Fruit fly (Drosophila melanogaster) whole organism, embryonic: Measurements from ENCODE around the gene RpL13.

ENCODE experiments used
- ATbp ChIP-seq: fragments of 200-800 bp; sonication (Bioruptor generic); optimal IDR thresholded peaks from 2 replicates; lab custom pipeline; 2017; ENCODE audit warnings: missing biosample characterization, mild to moderate bottlenecking, missing genetic modification characterization, missing genetic modification reagents
- Abd-B ChIP-seq: fragments of 200-800 bp; sonication (Bioruptor generic); optimal IDR thresholded peaks from 2 replicates; lab custom pipeline; 2018; ENCODE audit warnings: missing biosample characterization, mild to moderate bottlenecking, missing genetic modification characterization, moderate library complexity
- Adf1 ChIP-seq: fragments of 200-800 bp; sonication (Bioruptor generic); IDR thresholded peaks from 2 replicates; pipeline ENCODE4 v1.3.6; 2022; ENCODE audit warnings: missing biosample characterization, missing genetic modification characterization
- CG10147 ChIP-seq: fragments of 200-800 bp; sonication (Bioruptor generic); optimal IDR thresholded peaks from 2 replicates; lab custom pipeline; 2019; ENCODE audit warnings: missing biosample characterization, mild to moderate bottlenecking, missing genetic modification characterization, moderate library complexity
- CG10543 ChIP-seq: fragments of 200-800 bp; sonication (Bioruptor generic); optimal IDR thresholded peaks from 3 replicates; lab custom pipeline; 2017; ENCODE audit warnings: missing biosample characterization, mild to moderate bottlenecking, missing genetic modification characterization, moderate library complexity
- CG10565 ChIP-seq: fragments of 200-800 bp; sonication (Bioruptor generic); optimal IDR thresholded peaks from 3 replicates; lab custom pipeline; 2016; ENCODE audit warnings: missing biosample characterization, mild to moderate bottlenecking, missing genetic modification characterization
- CG10959 ChIP-seq: fragments of 200-800 bp; sonication (Bioruptor generic); IDR thresholded peaks from 2 replicates; pipeline ENCODE4 v1.3.6; 2022; ENCODE audit warnings: missing biosample characterization, missing genetic modification characterization
- CG11247 ChIP-seq: fragments of 200-800 bp; sonication (Bioruptor generic); IDR thresholded peaks from 2 replicates; pipeline ENCODE4 v1.3.6; 2022; ENCODE audit warnings: missing biosample characterization, missing genetic modification characterization
- CG12219 ChIP-seq: fragments of 200-800 bp; sonication (Bioruptor generic); optimal IDR thresholded peaks from 3 replicates; lab custom pipeline; 2018; ENCODE audit warnings: missing biosample characterization, mild to moderate bottlenecking, missing genetic modification characterization
- CG12942 ChIP-seq: fragments of 200-800 bp; sonication (Bioruptor generic); optimal IDR thresholded peaks from 3 replicates; lab custom pipeline; 2016; ENCODE audit warnings: missing biosample characterization, missing genetic modification characterization
- CG14710 ChIP-seq: fragments of 200-800 bp; sonication (Bioruptor generic); optimal IDR thresholded peaks from 3 replicates; lab custom pipeline; 2019; ENCODE audit warnings: missing biosample characterization, mild to moderate bottlenecking, missing genetic modification characterization, moderate library complexity
- CG16813 ChIP-seq: fragments of 200-800 bp; sonication (Bioruptor generic); IDR thresholded peaks from 3 replicates; pipeline ENCODE4 v1.3.6; 2022; ENCODE audit warnings: missing biosample characterization, missing genetic modification characterization; ENCODE audit not compliant: partially characterized antibody
- CG16815 ChIP-seq: fragments of 200-800 bp; sonication (Bioruptor generic); optimal IDR thresholded peaks from 3 replicates; lab custom pipeline; 2017; ENCODE audit warnings: missing biosample characterization, mild to moderate bottlenecking, missing genetic modification characterization
- CG17361 ChIP-seq: fragments of 200-800 bp; sonication (Bioruptor generic); IDR thresholded peaks from 3 replicates; pipeline ENCODE4 v1.3.6; 2022; ENCODE audit warnings: missing biosample characterization, missing genetic modification characterization
- CG17829 ChIP-seq: fragments of 200-800 bp; optimal IDR thresholded peaks from 2 replicates; lab custom pipeline; 2019; ENCODE audit warnings: missing biosample characterization, mild to moderate bottlenecking, missing genetic modification characterization, moderate library complexity
- CG17912 ChIP-seq: fragments of 200-800 bp; sonication (Bioruptor generic); optimal IDR thresholded peaks from 2 replicates; lab custom pipeline; 2018; ENCODE audit warnings: missing biosample characterization, mild to moderate bottlenecking, missing genetic modification characterization
- CG18476 ChIP-seq: fragments of 200-800 bp; sonication (Bioruptor generic); optimal IDR thresholded peaks from 2 replicates; lab custom pipeline; 2016; ENCODE audit warnings: missing biosample characterization, mild to moderate bottlenecking, missing genetic modification characterization
- CG18764 ChIP-seq: fragments of 200-800 bp; sonication (Bioruptor generic); optimal IDR thresholded peaks from 3 replicates; lab custom pipeline; 2016; ENCODE audit warnings: missing biosample characterization, missing genetic modification characterization
- CG2199 ChIP-seq: fragments of 200-800 bp; sonication (Bioruptor generic); IDR thresholded peaks from 3 replicates; pipeline ENCODE4 v1.3.6; 2022; ENCODE audit warnings: missing biosample characterization, missing genetic modification characterization
- CG5245 ChIP-seq: fragments of 200-800 bp; sonication (Bioruptor generic); optimal IDR thresholded peaks from 3 replicates; lab custom pipeline; 2016; ENCODE audit warnings: missing biosample characterization, missing genetic modification characterization
- CG6689 ChIP-seq: fragments of 200-800 bp; sonication (Bioruptor generic); IDR thresholded peaks from 2 replicates; pipeline ENCODE4 v1.3.6; 2022; ENCODE audit warnings: missing biosample characterization, missing genetic modification characterization
- CG6765 ChIP-seq: fragments of 200-800 bp; sonication (Bioruptor generic); optimal IDR thresholded peaks from 3 replicates; lab custom pipeline; 2017; ENCODE audit warnings: missing biosample characterization, mild to moderate bottlenecking, missing genetic modification characterization
- CG8478 ChIP-seq: fragments of >200 bp; optimal IDR thresholded peaks from 2 replicates; lab custom pipeline; 2018
- CG9932 ChIP-seq: fragments of 200-800 bp; sonication (Bioruptor generic); IDR thresholded peaks from 2 replicates; pipeline ENCODE4 v1.3.6; 2022; ENCODE audit warnings: missing biosample characterization, missing genetic modification characterization
- D19B ChIP-seq: fragments of 200-800 bp; sonication (Bioruptor generic); optimal IDR thresholded peaks from 2 replicates; lab custom pipeline; 2017; ENCODE audit warnings: missing biosample characterization, mild to moderate bottlenecking, missing genetic modification characterization
- Doc2 ChIP-seq: fragments of 200-800 bp; sonication (Bioruptor generic); IDR thresholded peaks from 2 replicates; pipeline ENCODE4 v1.3.6; 2022; ENCODE audit warnings: missing biosample characterization, missing genetic modification characterization
- Hr51 ChIP-seq, 2 experiments: fragments of 200-800 bp; sonication (Bioruptor generic); optimal IDR thresholded peaks; 2 replicates in 1 of 2; 3 replicates in 1 of 2; lab custom pipeline; 2016 to 2018; ENCODE audit warnings: missing biosample characterization in 2 of 2, missing genetic modification characterization in 2 of 2, mild to moderate bottlenecking in 1 of 2, moderate library complexity in 1 of 2
- Max ChIP-seq: fragments of 200-800 bp; sonication (Bioruptor generic); optimal IDR thresholded peaks from 2 replicates; lab custom pipeline; 2016; ENCODE audit warnings: missing biosample characterization, mild to moderate bottlenecking, missing genetic modification characterization
- Nf-YB ChIP-seq: fragments of 200-800 bp; sonication (Bioruptor generic); optimal IDR thresholded peaks from 3 replicates; lab custom pipeline; 2019; ENCODE audit warnings: missing biosample characterization, mild to moderate bottlenecking, missing genetic modification characterization, moderate library complexity
- Sin3A ChIP-seq: fragments of >200 bp; optimal IDR thresholded peaks from 2 replicates; lab custom pipeline; 2018
- Vsx1 ChIP-seq: fragments of 200-800 bp; sonication (Bioruptor generic); optimal IDR thresholded peaks from 2 replicates; lab custom pipeline; 2017; ENCODE audit warnings: missing biosample characterization, mild to moderate bottlenecking, missing genetic modification characterization, missing genetic modification reagents
- ac ChIP-seq: fragments of 200-800 bp; sonication (Bioruptor generic); optimal IDR thresholded peaks from 3 replicates; lab custom pipeline; 2017; ENCODE audit warnings: missing biosample characterization, mild to moderate bottlenecking, missing genetic modification characterization
- bsh ChIP-seq, 2 experiments: fragments of 200-800 bp; sonication (Bioruptor generic); optimal IDR thresholded peaks; 2 replicates each; lab custom pipeline; 2017 to 2018; ENCODE audit warnings: mild to moderate bottlenecking in 2 of 2, missing biosample characterization in 2 of 2, missing genetic modification characterization in 2 of 2, moderate library complexity in 1 of 2
- cwo ChIP-seq: fragments of 200-800 bp; sonication (Bioruptor generic); optimal IDR thresholded peaks from 3 replicates; lab custom pipeline; 2017; ENCODE audit warnings: missing biosample characterization, missing genetic modification characterization, mild to moderate bottlenecking, moderate library complexity, missing genetic modification reagents
- dmrt11E ChIP-seq: fragments of 200-800 bp; sonication (Bioruptor generic); optimal IDR thresholded peaks from 3 replicates; lab custom pipeline; 2018; ENCODE audit warnings: missing biosample characterization, mild to moderate bottlenecking, missing genetic modification characterization, moderate library complexity
- exex ChIP-seq: fragments of 200-800 bp; sonication (Bioruptor generic); optimal IDR thresholded peaks from 4 replicates; lab custom pipeline; 2018; ENCODE audit warnings: missing biosample characterization, mild to moderate bottlenecking, missing genetic modification characterization, moderate library complexity
- fd64A ChIP-seq: fragments of 200-800 bp; sonication (Bioruptor generic); optimal IDR thresholded peaks from 3 replicates; lab custom pipeline; 2018; ENCODE audit warnings: missing biosample characterization, mild to moderate bottlenecking, missing genetic modification characterization
- hb ChIP-seq: fragments of 200-800 bp; sonication (Bioruptor generic); IDR thresholded peaks from 3 replicates; pipeline ENCODE4 v1.3.6; 2022; ENCODE audit warnings: missing biosample characterization, missing genetic modification characterization; ENCODE audit not compliant: partially characterized antibody
- jing ChIP-seq: fragments of 200-800 bp; sonication (Bioruptor generic); optimal IDR thresholded peaks from 2 replicates; lab custom pipeline; 2018; ENCODE audit warnings: missing biosample characterization, mild to moderate bottlenecking, missing genetic modification characterization
- jumu ChIP-seq: fragments of 200-800 bp; sonication (Bioruptor generic); optimal IDR thresholded peaks from 3 replicates; lab custom pipeline; 2016; ENCODE audit warnings: missing biosample characterization, missing genetic modification characterization
- nmo ChIP-seq: fragments of 200-800 bp; sonication (Bioruptor generic); optimal IDR thresholded peaks from 2 replicates; lab custom pipeline; 2018; ENCODE audit warnings: missing biosample characterization, mild to moderate bottlenecking, missing genetic modification characterization, moderate library complexity
- phol ChIP-seq: fragments of 200-800 bp; sonication (Bioruptor generic); optimal IDR thresholded peaks from 3 replicates; lab custom pipeline; 2018; ENCODE audit warnings: missing biosample characterization, mild to moderate bottlenecking, missing genetic modification characterization, moderate library complexity
- salm ChIP-seq: fragments of 200-800 bp; sonication (Bioruptor generic); optimal IDR thresholded peaks from 2 replicates; lab custom pipeline; 2018; ENCODE audit warnings: missing biosample characterization, mild to moderate bottlenecking, missing genetic modification characterization
- schlank ChIP-seq: fragments of 200-800 bp; sonication (Bioruptor generic); optimal IDR thresholded peaks from 2 replicates; lab custom pipeline; 2018; ENCODE audit warnings: missing biosample characterization, mild to moderate bottlenecking, missing genetic modification characterization
- sd ChIP-seq: fragments of 200-800 bp; sonication (Bioruptor generic); optimal IDR thresholded peaks from 3 replicates; lab custom pipeline; 2018; ENCODE audit warnings: missing biosample characterization, mild to moderate bottlenecking, missing genetic modification characterization, moderate library complexity
- sens-2 ChIP-seq: fragments of 200-800 bp; sonication (Bioruptor generic); IDR thresholded peaks from 2 replicates; pipeline ENCODE4 v1.3.6; 2022; ENCODE audit warnings: missing biosample characterization, missing genetic modification characterization
- tgo ChIP-seq: fragments of 200-800 bp; sonication (Bioruptor generic); IDR thresholded peaks from 3 replicates; pipeline ENCODE4 v1.3.6; 2022; ENCODE audit warnings: missing biosample characterization, missing genetic modification characterization
- tio ChIP-seq: fragments of 200-800 bp; sonication (Bioruptor generic); optimal IDR thresholded peaks from 2 replicates; lab custom pipeline; 2017; ENCODE audit warnings: missing biosample characterization, missing genetic modification characterization, inconsistent platforms

Gene RpL13

dm6 chr2L:9947265-9947664 lies 19.8 kb upstream of the RpL13 start, which contains the start of gene CG5853 (continued):
- TF ChIP-seq CG9932 (GFP tag; lab: Robert Waterston, UW) (0 out of 2 replicates have a peak, but pooled peaks have one; percentile 20), CG14710 (tag; lab: Kevin White, UChicago) (no peak), CG10959 (GFP tag; lab: Robert Waterston, UW) (no peak), bsh (GFP tag; optimal IDR thresholded peaks at IDR 0.05; lab: Kevin White, UChicago) (no peak), CG6689 (GFP tag; lab: Robert Waterston, UW) (no peak), CG11247 (0 out of 2 replicates have a peak, but pooled peaks have one; percentile 40), sens-2 (GFP tag; lab: Robert Waterston, UW) (no peak), exex (tag; lab: Kevin White, UChicago) (peak; percentile 51), CG10543 (peak; percentile 78), Vsx1 (GFP tag; lab: Kevin White, UChicago) (no peak)

dm6 chr2L:9947738-9948519 lies 19.2 kb upstream of the RpL13 start:
- TF ChIP-seq jing (GFP tag; lab: Kevin White, UChicago) = no peak
- no peak for TF ChIP-seq Abd-B (GFP tag; lab: Kevin White, UChicago)
- no peak for TF ChIP-seq CG12219 (GFP tag; lab: Kevin White, UChicago)
- TF ChIP-seq CG2199 (GFP tag; lab: Robert Waterston, UW) = peak; percentile 75; the same call in 1 of the 3 replicates
- peak; percentile 22; the same call in 1 of the 3 replicates for TF ChIP-seq CG17361 (GFP tag; lab: Robert Waterston, UW)
- no peak for TF ChIP-seq jumu (GFP tag; lab: Kevin White, UChicago)
- TF ChIP-seq dmrt11E = no peak
- no peak for TF ChIP-seq phol (tag; lab: Kevin White, UChicago)
- no peak for TF ChIP-seq CG8478 (lab: Kevin White, UChicago)
- no peak for TF ChIP-seq CG18476 (GFP tag; lab: Kevin White, UChicago)
- no peak for TF ChIP-seq CG10565 (GFP tag; lab: Kevin White, UChicago)
- TF ChIP-seq fd64A (GFP tag; lab: Kevin White, UChicago) = no peak
- TF ChIP-seq CG10543 = peak; percentile 27
- no peak for TF ChIP-seq CG16813
- TF ChIP-seq Adf1 (GFP tag; lab: Robert Waterston, UW) = peak; percentile 15; the same call in 1 of the 2 replicates
- no peak for TF ChIP-seq CG16815 (GFP tag; lab: Kevin White, UChicago)
- no peak for TF ChIP-seq Nf-YB (GFP tag; lab: Kevin White, UChicago)
- no peak for TF ChIP-seq CG5245 (GFP tag; lab: Kevin White, UChicago)
- TF ChIP-seq Max = no peak
- no peak for TF ChIP-seq CG18764 (GFP tag; lab: Kevin White, UChicago)
- peak; percentile 88 for TF ChIP-seq sd (tag; lab: Kevin White, UChicago)
- no peak for TF ChIP-seq CG10147 (GFP tag; lab: Kevin White, UChicago)
- no peak for TF ChIP-seq CG17912 (GFP tag; lab: Kevin White, UChicago)
- TF ChIP-seq Doc2 (GFP tag; lab: Robert Waterston, UW) = no peak
- peak; percentile 3 for TF ChIP-seq nmo (GFP tag; lab: Kevin White, UChicago)
- TF ChIP-seq cwo (GFP tag; lab: Kevin White, UChicago) = peak; percentile 9
- TF ChIP-seq CG12942 (GFP tag; lab: Kevin White, UChicago) = no peak
- no peak for TF ChIP-seq tgo (GFP tag; lab: Robert Waterston, UW)
- TF ChIP-seq salm (tag; lab: Kevin White, UChicago) = no peak
- no peak for TF ChIP-seq Sin3A
- TF ChIP-seq CG6765 (GFP tag; lab: Kevin White, UChicago) = no peak
- no peak for TF ChIP-seq schlank (tag; lab: Kevin White, UChicago)
- no peak for TF ChIP-seq ATbp (GFP tag; lab: Kevin White, UChicago)
- no peak for TF ChIP-seq hb (GFP tag; lab: Robert Waterston, UW)
- no peak for TF ChIP-seq D19B
- no peak for TF ChIP-seq tio (GFP tag; lab: Kevin White, UChicago)
- no peak for TF ChIP-seq ac (GFP tag; lab: Kevin White, UChicago)
- TF ChIP-seq CG17829 = no peak
- no peak for TF ChIP-seq Hr51 (GFP tag; optimal IDR thresholded peaks at IDR 0.05; lab: Kevin White, UChicago)
